Worm (Caenorhabditis elegans): Measurements from ENCODE around the gene ZC116.1.

DNA sequence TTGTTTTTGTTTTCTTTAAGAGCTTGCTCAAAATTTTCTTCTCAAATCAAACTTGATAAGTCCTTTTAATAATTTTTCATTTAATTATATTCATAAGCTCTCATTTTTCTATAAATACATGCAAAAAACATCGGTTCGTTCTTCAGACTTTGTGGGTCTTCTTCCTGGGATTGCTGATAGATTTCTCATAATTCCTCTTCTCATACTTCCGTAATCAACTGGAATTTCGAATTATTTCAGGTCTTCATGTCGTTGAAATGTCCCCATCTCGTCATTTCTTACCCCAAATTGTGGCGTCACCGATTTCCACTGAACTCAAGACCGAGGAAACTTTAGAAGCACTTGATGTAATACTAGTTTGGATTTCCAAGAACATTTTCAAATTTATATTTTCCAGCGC, 44.7 kb upstream of the ZC116.1 start:
- TF ChIP-seq fkh-2 (tag; optimal IDR thresholded peaks at IDR 0.05) (no peak), fkh-10 (GFP tag; optimal IDR thresholded peaks at IDR 0.05) (no peak), unc-62 (GFP tag; optimal IDR thresholded peaks at IDR 0.05) (no peak), aly-2 (tag; optimal IDR thresholded peaks at IDR 0.05) (no peak), pha-4 (tag; optimal IDR thresholded peaks at IDR 0.05) (no peak), jun-1 (tag; optimal IDR thresholded peaks at IDR 0.05) (no peak), ztf-11 (tag; optimal IDR thresholded peaks at IDR 0.05) (no peak)
